Worm (Caenorhabditis elegans): ENCODE data around the gene nstp-3.

The nstp-3 gene

ce11 chrV:5769999-5770398 lies 28.0 kb downstream of the nstp-3 start:
- TF ChIP-seq lin-38 (GFP tag; IDR thresholded peaks at IDR 0.05) (no peak), lir-3 (tag; optimal IDR thresholded peaks at IDR 0.05) (no peak), set-16 (GFP tag; IDR thresholded peaks at IDR 0.05) (no peak), ceh-20 (GFP tag; IDR thresholded peaks at IDR 0.05) (no peak), gei-8 (GFP tag; optimal IDR thresholded peaks at IDR 0.05) (no peak), rbr-2 (tag; optimal IDR thresholded peaks at IDR 0.05) (no peak), snpc-1.2 (GFP tag; IDR thresholded peaks at IDR 0.05) (no peak), zip-2 (tag; optimal IDR thresholded peaks at IDR 0.05) (no peak), dmd-6 (GFP tag; IDR thresholded peaks at IDR 0.05) (peak; percentile 38; the same call in 1 of the 2 replicates), ceh-82 (tag; optimal IDR thresholded peaks at IDR 0.05) (no peak), nhr-77 (tag; optimal IDR thresholded peaks at IDR 0.05) (no peak), daf-19 (GFP tag; conservative IDR thresholded peaks at IDR 0.05) (no peak), mes-2 (tag; optimal IDR thresholded peaks at IDR 0.05; ENCODE audit: poor library complexity, severe bottlenecking) (peak; percentile 33), pqm-1 (tag; optimal IDR thresholded peaks at IDR 0.05) (no peak), pha-4 (GFP tag; IDR thresholded peaks at IDR 0.05) (no peak), pha-4 (tag; optimal IDR thresholded peaks at IDR 0.05) (no peak), D1046.2 (GFP tag; IDR thresholded peaks at IDR 0.05) (no peak), nhr-6 (tag; optimal IDR thresholded peaks at IDR 0.05) (no peak), mxl-2 (GFP tag; conservative IDR thresholded peaks at IDR 0.05) (peak; percentile 80), Y48G9A.11 (GFP tag; IDR thresholded peaks at IDR 0.05) (no peak), hlh-11 (tag; optimal IDR thresholded peaks at IDR 0.05) (no peak), Y5F2A.4 (GFP tag; optimal IDR thresholded peaks at IDR 0.05) (no peak)

ce11 chrV:5769500-5769899 lies 28.5 kb downstream of the nstp-3 start:
- TF ChIP-seq mxl-3 (GFP tag; optimal IDR thresholded peaks at IDR 0.05) = no peak
- TF ChIP-seq mdl-1 (tag; optimal IDR thresholded peaks at IDR 0.05) = peak in 1 of 2 experiments; percentile 16
- TF ChIP-seq Y105C5A.15 (GFP tag; IDR thresholded peaks at IDR 0.05) = no peak
- TF ChIP-seq mep-1 (tag; optimal IDR thresholded peaks at IDR 0.05) = no peak
- TF ChIP-seq unc-130 (GFP tag; optimal IDR thresholded peaks at IDR 0.05) = no peak
- no peak for TF ChIP-seq lin-13 (GFP tag; optimal IDR thresholded peaks at IDR 0.05)
- peak; percentile 48 for TF ChIP-seq nhr-48 (tag; optimal IDR thresholded peaks at IDR 0.05)
- TF ChIP-seq snpc-4 (tag; optimal IDR thresholded peaks at IDR 0.05) = no peak
- TF ChIP-seq unc-62 (GFP tag; optimal IDR thresholded peaks at IDR 0.05 in 1 of 2) = peak in 1 of 2 experiments; percentile 60
- no peak for TF ChIP-seq unc-62 (tag; optimal IDR thresholded peaks at IDR 0.05)
- no peak for TF ChIP-seq ceh-28 (tag; optimal IDR thresholded peaks at IDR 0.05)
- TF ChIP-seq dmd-6 (GFP tag; IDR thresholded peaks at IDR 0.05) = peak; percentile 82
- no peak for TF ChIP-seq nhr-77 (tag; optimal IDR thresholded peaks at IDR 0.05)
- no peak for TF ChIP-seq lin-15B (tag; optimal IDR thresholded peaks at IDR 0.05)
- peak; percentile 15 for TF ChIP-seq hlh-30 (tag; optimal IDR thresholded peaks at IDR 0.05; ENCODE audit: insufficient read depth)
- TF ChIP-seq ces-1 (GFP tag; optimal IDR thresholded peaks at IDR 0.05) = no peak
- no peak for TF ChIP-seq D1046.2 (GFP tag; IDR thresholded peaks at IDR 0.05)
- TF ChIP-seq T26A8.4 (GFP tag; IDR thresholded peaks at IDR 0.05) = no peak
- no peak for TF ChIP-seq T20F7.1 (GFP tag; optimal IDR thresholded peaks at IDR 0.05)
- TF ChIP-seq hlh-11 (tag; optimal IDR thresholded peaks at IDR 0.05) = peak; percentile 51
- no peak for TF ChIP-seq F49E8.2 (tag; optimal IDR thresholded peaks at IDR 0.05; ENCODE audit: borderline replicate concordance)
- TF ChIP-seq daf-16 (GFP tag; optimal IDR thresholded peaks at IDR 0.05) = no peak
- TF ChIP-seq daf-16 (tag; optimal IDR thresholded peaks at IDR 0.05) = peak; percentile 56
- TF ChIP-seq dve-1 (tag; optimal IDR thresholded peaks at IDR 0.05; ENCODE audit: insufficient read depth) = peak; percentile 35
- TF ChIP-seq set-16 (GFP tag; IDR thresholded peaks at IDR 0.05) = no peak
- peak; percentile 32 for TF ChIP-seq nhr-28 (tag; optimal IDR thresholded peaks at IDR 0.05)
- no peak for TF ChIP-seq hif-1 (tag; optimal IDR thresholded peaks at IDR 0.05)
- TF ChIP-seq sdz-12 (GFP tag; optimal IDR thresholded peaks at IDR 0.05) = no peak
- peak; percentile 36 for TF ChIP-seq pqm-1 (tag; optimal IDR thresholded peaks at IDR 0.05)
- TF ChIP-seq ZK546.5 (tag; optimal IDR thresholded peaks at IDR 0.05) = no peak
- no peak for TF ChIP-seq Y75B8A.6 (GFP tag; IDR thresholded peaks at IDR 0.05)
- TF ChIP-seq F44E2.7 (GFP tag; IDR thresholded peaks at IDR 0.05) = no peak

Data from whole organism, L4 larva.